Fruit fly (Drosophila melanogaster): ENCODE results near the gene TTLL15.
A peak's percentile ranks its signal among the peaks of the same experiment; 100 is the strongest.

DNA sequence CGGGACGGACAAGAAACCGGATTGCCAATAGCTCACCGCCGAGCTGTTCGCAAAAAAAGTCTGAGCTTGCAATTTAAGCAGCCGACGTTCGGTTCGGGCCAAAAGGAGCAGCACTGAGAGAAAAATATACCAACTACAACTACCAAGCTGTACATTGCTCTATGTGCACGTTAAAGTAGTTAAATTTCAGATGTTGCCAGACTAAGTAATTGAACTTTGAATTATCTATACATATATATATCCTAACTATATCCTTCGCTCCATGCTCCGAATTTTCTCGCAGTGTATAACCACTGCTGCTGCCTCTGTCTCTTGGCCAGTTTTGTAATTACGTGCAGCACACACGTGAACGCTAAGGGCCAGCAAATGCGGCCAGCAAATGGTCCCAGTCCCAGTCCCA is 19.8 kb downstream of the TTLL15 start:
- TF ChIP-seq CrebA (GFP tag; optimal IDR thresholded peaks at IDR 0.05; ENCODE audit: borderline replicate concordance) = peak; percentile 89
- peak; percentile 75 for TF ChIP-seq tai (GFP tag; optimal IDR thresholded peaks at IDR 0.05)
- peak; percentile 92 for TF ChIP-seq psq (GFP tag; optimal IDR thresholded peaks at IDR 0.05)
- TF ChIP-seq jim (GFP tag; optimal IDR thresholded peaks at IDR 0.05) = no peak
- TF ChIP-seq foxo (GFP tag; optimal IDR thresholded peaks at IDR 0.05) = peak; percentile 67 to 97
